Worm (Caenorhabditis elegans) whole organism, late embryonic: Measurements from ENCODE around the gene lgc-31.

ENCODE experiments used
- C38D4.7 ChIP-seq: fragments of 200-800 bp; sonication (Bioruptor generic); optimal IDR thresholded peaks from 2 replicates; lab custom pipeline; 2018; ENCODE audit warnings: mild to moderate bottlenecking, missing genetic modification characterization, moderate library complexity, missing compliant biosample characterization
- Y22D7AL.16 ChIP-seq: sonication (generic microtip); optimal IDR thresholded peaks from 2 replicates; lab custom pipeline; 2016; ENCODE audit warnings: missing genetic modification characterization, missing compliant biosample characterization
- ahr-1 ChIP-seq: sonication (generic microtip); optimal IDR thresholded peaks from 2 replicates; lab custom pipeline; 2016; ENCODE audit warnings: missing genetic modification characterization, missing compliant biosample characterization
- ceh-2 ChIP-seq: sonication (generic microtip); optimal IDR thresholded peaks from 2 replicates; lab custom pipeline; 2016; ENCODE audit warnings: missing genotype, missing genetic modification characterization, missing compliant biosample characterization
- ceh-30 ChIP-seq: fragments of 150-350 bp; optimal IDR thresholded peaks from 2 replicates; lab custom pipeline; 2014; ENCODE audit warnings: missing biosample characterization, missing genetic modification characterization
- ceh-31 ChIP-seq: sonication (generic microtip); optimal IDR thresholded peaks from 2 replicates; lab custom pipeline; 2016; ENCODE audit warnings: missing genetic modification characterization, missing compliant biosample characterization
- ceh-34 ChIP-seq: sonication (generic microtip); optimal IDR thresholded peaks from 2 replicates; lab custom pipeline; 2016; ENCODE audit warnings: mild to moderate bottlenecking, missing genetic modification characterization, missing compliant biosample characterization
- ceh-48 ChIP-seq: sonication (generic microtip); optimal IDR thresholded peaks from 2 replicates; lab custom pipeline; 2016; ENCODE audit warnings: missing genetic modification characterization, inconsistent platforms, missing compliant biosample characterization
- ceh-6 ChIP-seq: fragments of 200-800 bp; sonication (Bioruptor generic); optimal IDR thresholded peaks from 2 replicates; lab custom pipeline; 2018; ENCODE audit warnings: mild to moderate bottlenecking, missing genetic modification characterization, missing compliant biosample characterization
- che-1 ChIP-seq: sonication (generic microtip); optimal IDR thresholded peaks from 2 replicates; lab custom pipeline; 2016; ENCODE audit warnings: mild to moderate bottlenecking, missing genetic modification characterization, missing compliant biosample characterization
- dmd-4 ChIP-seq: sonication (generic microtip); optimal IDR thresholded peaks from 2 replicates; lab custom pipeline; 2016; ENCODE audit warnings: borderline replicate concordance, missing genetic modification characterization, missing compliant biosample characterization
- elt-2 ChIP-seq: sonication (generic microtip); optimal IDR thresholded peaks from 2 replicates; lab custom pipeline; 2016; ENCODE audit warnings: missing genetic modification reagents, missing genetic modification characterization, missing compliant biosample characterization
- eyg-1 ChIP-seq: sonication (generic microtip); optimal IDR thresholded peaks from 2 replicates; lab custom pipeline; 2016; ENCODE audit warnings: missing genotype, missing genetic modification characterization, missing compliant biosample characterization
- fkh-6 ChIP-seq: sonication (generic microtip); optimal IDR thresholded peaks from 2 replicates; lab custom pipeline; 2016; ENCODE audit warnings: missing genetic modification characterization, missing compliant biosample characterization
- hlh-30 ChIP-seq: sonication (generic microtip); optimal IDR thresholded peaks from 2 replicates; lab custom pipeline; 2017; ENCODE audit warnings: antibody characterized with exemption, missing genetic modification characterization, missing compliant biosample characterization; ENCODE audit not compliant: insufficient read depth
- lin-11 ChIP-seq: fragments of 200-800 bp; sonication (Bioruptor generic); optimal IDR thresholded peaks from 2 replicates; lab custom pipeline; 2018; ENCODE audit warnings: mild to moderate bottlenecking, missing genetic modification characterization, missing compliant biosample characterization
- mec-3 ChIP-seq: sonication (generic microtip); optimal IDR thresholded peaks from 2 replicates; lab custom pipeline; 2016; ENCODE audit warnings: borderline replicate concordance, missing genetic modification characterization, missing compliant biosample characterization
- nfya-1 ChIP-seq: sonication (generic microtip); optimal IDR thresholded peaks from 2 replicates; lab custom pipeline; 2017; ENCODE audit warnings: missing genetic modification characterization, mild to moderate bottlenecking, missing compliant biosample characterization, antibody characterized with exemption, moderate library complexity
- pros-1 ChIP-seq: fragments of 150-350 bp; optimal IDR thresholded peaks from 2 replicates; lab custom pipeline; 2014; ENCODE audit warnings: missing biosample characterization, missing genetic modification reagents, missing genetic modification characterization
- ref-2 ChIP-seq: sonication (generic microtip); optimal IDR thresholded peaks from 2 replicates; lab custom pipeline; 2016; ENCODE audit warnings: missing genetic modification characterization, missing compliant biosample characterization
- sdc-2 ChIP-seq: sonication (generic microtip); optimal IDR thresholded peaks from 2 replicates; lab custom pipeline; 2016; ENCODE audit warnings: missing genotype, missing genetic modification characterization, missing compliant biosample characterization
- sox-2 ChIP-seq: fragments of 200-800 bp; sonication (Bioruptor generic); IDR thresholded peaks from 2 replicates; pipeline ENCODE4 v1.3.6; 2022; ENCODE audit warnings: missing genetic modification reagents, missing genetic modification characterization, missing compliant biosample characterization
- sox-4 ChIP-seq: sonication (generic microtip); optimal IDR thresholded peaks from 2 replicates; lab custom pipeline; 2017; ENCODE audit warnings: mild to moderate bottlenecking, missing genetic modification characterization, inconsistent platforms, missing compliant biosample characterization
- tbx-2 ChIP-seq: sonication (generic microtip); optimal IDR thresholded peaks from 2 replicates; lab custom pipeline; 2016; ENCODE audit warnings: missing genetic modification characterization, missing compliant biosample characterization
- ttx-3 ChIP-seq: sonication (generic microtip); optimal IDR thresholded peaks from 2 replicates; lab custom pipeline; 2016; ENCODE audit warnings: missing genetic modification reagents, missing genetic modification characterization, missing compliant biosample characterization
- unc-3 ChIP-seq, 2 experiments: fragments of 200-800 bp in 1 of 2; sonication (Bioruptor generic) in 1 of 2; sonication (generic microtip) in 1 of 2; conservative IDR thresholded peaks in 1 of 2; optimal IDR thresholded peaks in 1 of 2; 2 replicates each; pipeline versions ENCODE4 v1.3.6 to Lab custom; 2016 to 2022; ENCODE audit warnings: missing compliant biosample characterization in 2 of 2, missing genetic modification characterization in 2 of 2, missing genetic modification reagents in 1 of 2
- unc-42 ChIP-seq: sonication (generic microtip); optimal IDR thresholded peaks from 2 replicates; lab custom pipeline; 2016; ENCODE audit warnings: missing genotype, missing genetic modification characterization, missing compliant biosample characterization
- unc-55 ChIP-seq: sonication (generic microtip); optimal IDR thresholded peaks from 2 replicates; lab custom pipeline; 2017; ENCODE audit warnings: missing biosample characterization, missing genetic modification reagents, missing genetic modification characterization
- unc-86 ChIP-seq: sonication (generic microtip); optimal IDR thresholded peaks from 2 replicates; lab custom pipeline; 2016; ENCODE audit warnings: missing genetic modification characterization, missing compliant biosample characterization

Gene lgc-31

DNA sequence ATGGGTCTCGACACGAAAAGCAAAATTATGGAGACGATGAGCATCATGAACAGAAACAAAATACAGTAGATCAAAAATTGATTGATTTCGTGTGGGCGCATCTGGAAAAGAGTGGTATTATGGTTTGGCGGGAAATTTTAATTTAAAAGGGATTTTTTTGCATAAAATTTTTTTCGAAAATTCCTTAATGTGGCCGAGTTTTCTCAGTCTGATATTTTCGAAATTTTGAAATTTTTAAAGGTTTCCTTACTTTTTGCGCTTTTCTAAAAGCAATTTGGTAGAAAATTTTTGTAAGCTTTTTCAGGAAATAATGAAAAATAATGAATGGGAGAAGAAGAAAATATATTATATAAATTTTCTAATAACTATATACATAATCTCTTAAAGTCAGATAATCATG lies 12.0 kb upstream of the lgc-31 start, which contains the start of gene F21A3.2:
Gene F21A3.2 (minus strand): TSS at position 101 of the 400 bp plus-strand sequence.
- TF ChIP-seq mec-3 (no peak), unc-86 (tag; lab: Kevin White, UChicago) (no peak)

DNA sequence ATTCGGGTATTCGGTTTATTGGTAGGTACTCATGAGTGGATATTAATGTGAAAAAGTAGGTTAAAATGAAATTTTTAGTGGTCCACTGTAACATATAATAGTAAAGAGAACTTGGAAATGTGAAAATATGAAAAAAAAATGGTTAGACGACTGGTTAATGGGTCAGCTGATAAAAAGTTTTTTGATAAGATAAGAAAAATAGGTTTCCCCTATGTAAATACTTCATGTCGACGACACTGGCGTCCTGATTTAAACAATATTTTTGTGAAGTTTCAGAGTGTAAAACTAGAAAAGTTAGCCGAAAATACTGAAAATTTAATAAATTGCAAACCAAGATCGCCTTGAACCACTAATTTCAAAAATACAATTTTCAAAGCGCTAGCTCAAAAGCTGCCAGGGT lies 11.3 kb upstream of the lgc-31 start, which contains the start of gene F21A3.11:
Gene F21A3.11 (minus strand): TSS at position 117 of the 400 bp plus-strand sequence.
- TF ChIP-seq Y22D7AL.16 (no peak), elt-2 (tag; lab: Kevin White, UChicago) (peak; percentile 69)

ce11 chrV:15529069-15529468 lies 7.2 kb upstream of the lgc-31 start, which contains the start of gene srh-276:
TSS of gene srh-276 (plus strand) at chrV:15529369.
- TF ChIP-seq ttx-3 (tag; lab: Kevin White, UChicago): no peak
- TF ChIP-seq fkh-6 (tag; lab: Kevin White, UChicago): no peak

DNA sequence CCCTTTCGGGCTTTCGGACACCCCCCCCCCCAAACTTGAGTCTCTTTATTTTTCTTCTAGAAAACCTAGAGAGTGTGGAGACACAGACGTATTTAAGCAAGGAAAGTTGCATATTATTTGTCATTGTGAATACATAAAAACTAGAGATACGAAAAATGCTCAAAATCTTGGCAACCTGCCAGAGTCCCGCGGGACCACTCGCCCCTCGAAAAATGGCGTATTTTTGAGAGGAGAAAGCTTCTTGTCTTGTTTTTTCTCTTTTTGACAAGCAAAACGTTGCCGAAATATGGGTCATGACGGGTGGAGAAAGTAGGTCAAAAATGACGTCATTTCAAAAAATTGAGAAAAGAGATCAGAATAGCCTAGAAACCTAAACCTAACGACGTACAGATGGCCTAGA lies 1.4 kb downstream of the lgc-31 start:
- TF ChIP-seq unc-3 (GFP tag; conservative IDR thresholded peaks at IDR 0.05; lab: Robert Waterston, UW) (no peak), unc-3 (tag; optimal IDR thresholded peaks at IDR 0.05; lab: Kevin White, UChicago) (peak; percentile 3), nfya-1 (tag; lab: Kevin White, UChicago) (no peak), unc-42 (tag; lab: Kevin White, UChicago) (no peak), che-1 (tag; lab: Kevin White, UChicago) (no peak)

DNA sequence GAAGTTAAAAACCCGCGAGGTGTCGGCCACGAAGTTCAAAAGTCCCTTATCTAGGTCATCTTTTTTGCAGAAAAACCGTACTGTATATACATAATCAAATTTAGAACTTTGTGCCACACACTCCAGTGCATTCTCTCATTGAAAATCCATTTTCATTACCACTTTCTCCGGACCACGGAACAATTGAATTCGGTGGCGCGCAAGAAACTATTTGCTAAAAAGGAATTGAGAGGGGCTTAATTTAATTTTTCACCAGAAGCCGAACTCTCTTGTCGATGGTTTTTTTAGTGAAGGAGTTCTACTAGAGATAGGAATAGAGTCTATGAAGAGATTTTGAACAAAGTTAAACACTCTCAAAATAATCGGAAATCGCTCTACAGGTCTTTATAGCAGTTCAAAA lies 2.0 kb downstream of the lgc-31 start:
- no peak for TF ChIP-seq nfya-1 (tag; lab: Kevin White, UChicago)
- TF ChIP-seq ahr-1 (tag; lab: Kevin White, UChicago): no peak
- TF ChIP-seq mec-3: no peak
- TF ChIP-seq ceh-31 (tag; lab: Kevin White, UChicago): peak; percentile 2
- TF ChIP-seq dmd-4: no peak

- TF ChIP-seq dmd-4: no peak
- no peak for TF ChIP-seq tbx-2 (tag; lab: Kevin White, UChicago)
- no peak for TF ChIP-seq ceh-30
- TF ChIP-seq ceh-34 (tag; lab: Kevin White, UChicago): no peak
- no peak for TF ChIP-seq eyg-1 (tag; lab: Kevin White, UChicago)
- TF ChIP-seq hlh-30 (tag; lab: Kevin White, UChicago): no peak
- TF ChIP-seq ceh-6 (GFP tag; lab: Kevin White, UChicago): no peak
- no peak for TF ChIP-seq ceh-2
- no peak for TF ChIP-seq fkh-6 (tag; lab: Kevin White, UChicago)
- no peak for TF ChIP-seq nfya-1 (tag; lab: Kevin White, UChicago)
These were observed 4.4 kb downstream of the lgc-31 start, which contains the start of gene F21A3.3 for ce11 chrV:15517413-15517812. TSS of gene F21A3.3 (plus strand) at chrV:15517713.

DNA sequence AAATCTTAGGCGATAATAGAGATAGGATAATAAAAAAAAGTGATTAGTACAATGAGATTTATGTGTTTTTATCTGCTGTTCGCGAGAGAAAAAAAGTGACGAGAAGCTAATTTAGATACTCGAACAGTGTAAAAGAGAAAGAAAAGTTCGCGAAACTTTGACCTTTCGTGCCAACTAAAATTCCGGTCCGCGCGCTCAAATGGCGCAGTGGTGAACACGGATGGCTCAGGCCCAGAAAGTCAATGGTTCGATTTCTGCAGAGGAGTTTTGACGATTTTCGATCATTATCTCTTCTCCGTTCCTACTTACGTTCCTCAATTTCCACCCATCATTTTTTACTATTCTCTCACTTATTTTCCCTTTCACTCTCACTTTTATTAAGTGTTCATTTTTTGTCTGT lies 5.3 kb downstream of the lgc-31 start:
- TF ChIP-seq ceh-6 (GFP tag; lab: Kevin White, UChicago): no peak
- TF ChIP-seq ref-2: no peak
- TF ChIP-seq che-1 (tag; lab: Kevin White, UChicago): no peak
- TF ChIP-seq ceh-48 (tag; lab: Kevin White, UChicago): no peak
- TF ChIP-seq unc-3 (GFP tag; conservative IDR thresholded peaks at IDR 0.05; lab: Robert Waterston, UW): no peak
- TF ChIP-seq unc-3 (tag; optimal IDR thresholded peaks at IDR 0.05; lab: Kevin White, UChicago): no peak
- TF ChIP-seq fkh-6 (tag; lab: Kevin White, UChicago): no peak
- TF ChIP-seq Y22D7AL.16: no peak
- TF ChIP-seq C38D4.7 (GFP tag; lab: Kevin White, UChicago): no peak
- no peak for TF ChIP-seq sdc-2 (tag; lab: Kevin White, UChicago)
- TF ChIP-seq lin-11 (tag; lab: Kevin White, UChicago): no peak
- no peak for TF ChIP-seq ceh-34 (tag; lab: Kevin White, UChicago)
- no peak for TF ChIP-seq pros-1
- no peak for TF ChIP-seq sox-2 (GFP tag; lab: Robert Waterston, UW)
- no peak for TF ChIP-seq sox-4 (tag; lab: Kevin White, UChicago)
- no peak for TF ChIP-seq ceh-30
- TF ChIP-seq unc-86 (tag; lab: Kevin White, UChicago): no peak
- no peak for TF ChIP-seq unc-55 (GFP tag; lab: Kevin White, UChicago)
- TF ChIP-seq, all 69 proteins: peak for 0
